Fruit fly (Drosophila melanogaster): Measurements from ENCODE around the gene knrl.
A peak's percentile ranks its signal among the peaks of the same experiment; 100 is the strongest.

Gene knrl

dm6 chr3L:20629170-20629569 is 8.7 kb upstream of the knrl start:
- TF ChIP-seq CTCF (optimal IDR thresholded peaks at IDR 0.05), result no peak
- no peak for TF ChIP-seq CG8478 (optimal IDR thresholded peaks at IDR 0.05)

- no peak for TF ChIP-seq CG8478 (optimal IDR thresholded peaks at IDR 0.05)
- no peak for TF ChIP-seq CTCF (optimal IDR thresholded peaks at IDR 0.05)
These were observed 4.2 kb upstream of the knrl start for dm6 chr3L:20624626-20625025.

- TF ChIP-seq CG8478 (optimal IDR thresholded peaks at IDR 0.05) (no peak), CTCF (optimal IDR thresholded peaks at IDR 0.05) (no peak)
These were observed 3.1 kb upstream of the knrl start for dm6 chr3L:20623566-20623965.

dm6 chr3L:20623139-20623538 is 2.7 kb upstream of the knrl start:
- TF ChIP-seq CTCF (optimal IDR thresholded peaks at IDR 0.05), result no peak
- TF ChIP-seq CG8478 (optimal IDR thresholded peaks at IDR 0.05), result no peak

- TF ChIP-seq CG8478 (optimal IDR thresholded peaks at IDR 0.05) (no peak), CTCF (optimal IDR thresholded peaks at IDR 0.05) (peak; percentile 63 to 70)
These were observed 1.7 kb upstream of the knrl start for dm6 chr3L:20622184-20622583.

- peak; percentile 29 to 34 for TF ChIP-seq CTCF (optimal IDR thresholded peaks at IDR 0.05)
- TF ChIP-seq CG8478 (optimal IDR thresholded peaks at IDR 0.05), result peak; percentile 52
These were observed 1.1 kb upstream of the knrl start for dm6 chr3L:20621455-20622158.

- no peak for TF ChIP-seq CG8478 (optimal IDR thresholded peaks at IDR 0.05)
These were observed 3.8 kb downstream of the knrl start for dm6 chr3L:20616409-20617292.

- no peak for TF ChIP-seq CG8478 (optimal IDR thresholded peaks at IDR 0.05)
These were observed 7.6 kb downstream of the knrl start for dm6 chr3L:20612836-20613235.

dm6 chr3L:20610452-20610851 is 10.0 kb downstream of the knrl start:
- TF ChIP-seq CG8478 (optimal IDR thresholded peaks at IDR 0.05) (no peak), CTCF (optimal IDR thresholded peaks at IDR 0.05) (no peak)

- TF ChIP-seq CTCF (optimal IDR thresholded peaks at IDR 0.05), result no peak
- no peak for TF ChIP-seq CG8478 (optimal IDR thresholded peaks at IDR 0.05)
These were observed 16.7 kb downstream of the knrl start for dm6 chr3L:20603644-20604182.

- TF ChIP-seq CG8478 (optimal IDR thresholded peaks at IDR 0.05) (no peak), CTCF (optimal IDR thresholded peaks at IDR 0.05) (no peak)
These were observed 17.8 kb downstream of the knrl start for dm6 chr3L:20602634-20603033.

- TF ChIP-seq CTCF (optimal IDR thresholded peaks at IDR 0.05) (no peak), CG8478 (optimal IDR thresholded peaks at IDR 0.05) (no peak)
These were observed 19.8 kb downstream of the knrl start for dm6 chr3L:20600644-20601043.

dm6 chr3L:20595834-20596233 is 24.6 kb downstream of the knrl start:
- TF ChIP-seq CG8478 (optimal IDR thresholded peaks at IDR 0.05) (no peak), CTCF (optimal IDR thresholded peaks at IDR 0.05) (no peak)

dm6 chr3L:20592577-20592976 is 27.9 kb downstream of the knrl start:
- TF ChIP-seq CG8478 (optimal IDR thresholded peaks at IDR 0.05) (no peak), CTCF (optimal IDR thresholded peaks at IDR 0.05) (no peak)

dm6 chr3L:20588533-20588932 is 31.9 kb downstream of the knrl start:
- TF ChIP-seq CTCF (optimal IDR thresholded peaks at IDR 0.05) (no peak), CG8478 (optimal IDR thresholded peaks at IDR 0.05) (no peak)

dm6 chr3L:20586024-20586423 is 34.4 kb downstream of the knrl start:
- TF ChIP-seq CG8478 (optimal IDR thresholded peaks at IDR 0.05), result no peak
- TF ChIP-seq CTCF (optimal IDR thresholded peaks at IDR 0.05), result no peak
